Fruit fly (Drosophila melanogaster) whole organism, prepupa: ENCODE data around the gene CG4455.

Experiments used
- Blimp-1 ChIP-seq: fragments of 200-800 bp; sonication (Bioruptor generic); optimal IDR thresholded peaks from 3 replicates; lab custom pipeline; 2017; ENCODE audit warnings: missing biosample characterization, missing genetic modification characterization, mild to moderate bottlenecking, moderate library complexity, missing genetic modification reagents
- CG10631 ChIP-seq: fragments of 200-800 bp; sonication (Bioruptor generic); optimal IDR thresholded peaks from 2 replicates; lab custom pipeline; 2016; ENCODE audit warnings: missing biosample characterization, missing genetic modification characterization
- CG11902 ChIP-seq: fragments of 200-800 bp; sonication (Bioruptor generic); optimal IDR thresholded peaks from 3 replicates; lab custom pipeline; 2016; ENCODE audit warnings: missing biosample characterization, missing genetic modification characterization
- CG15336 ChIP-seq: fragments of 200-800 bp; sonication (Bioruptor generic); IDR thresholded peaks from 2 replicates; pipeline ENCODE4 v1.3.6; 2022; ENCODE audit warnings: missing biosample characterization, missing genetic modification characterization
- CG1621 ChIP-seq: fragments of 200-800 bp; sonication (Bioruptor generic); optimal IDR thresholded peaks from 3 replicates; lab custom pipeline; 2018; ENCODE audit warnings: missing biosample characterization, mild to moderate bottlenecking, missing genetic modification characterization
- CG31627 ChIP-seq: fragments of 200-800 bp; sonication (Bioruptor generic); optimal IDR thresholded peaks from 3 replicates; lab custom pipeline; 2016; ENCODE audit warnings: missing biosample characterization, missing genetic modification characterization
- CG4318 ChIP-seq: fragments of 200-800 bp; sonication (Bioruptor generic); optimal IDR thresholded peaks from 3 replicates; lab custom pipeline; 2017; ENCODE audit warnings: missing biosample characterization, mild to moderate bottlenecking, missing genetic modification characterization
- CG6792 ChIP-seq: fragments of 200-800 bp; sonication (Bioruptor generic); optimal IDR thresholded peaks from 3 replicates; lab custom pipeline; 2016; ENCODE audit warnings: missing biosample characterization, missing genetic modification characterization
- CG6808 ChIP-seq: fragments of 200-800 bp; sonication (Bioruptor generic); optimal IDR thresholded peaks from 3 replicates; lab custom pipeline; 2017; ENCODE audit warnings: missing biosample characterization, missing genetic modification characterization, mild to moderate bottlenecking, moderate library complexity, missing genetic modification reagents
- CG6854 ChIP-seq: fragments of 200-800 bp; sonication (Bioruptor generic); optimal IDR thresholded peaks from 2 replicates; lab custom pipeline; 2017; ENCODE audit warnings: missing biosample characterization, mild to moderate bottlenecking, missing genetic modification characterization
- CG8319 ChIP-seq: fragments of 200-800 bp; sonication (Bioruptor generic); optimal IDR thresholded peaks from 3 replicates; lab custom pipeline; 2016; ENCODE audit warnings: missing biosample characterization, missing genetic modification characterization
- CG8632 ChIP-seq: fragments of 200-800 bp; sonication (Bioruptor generic); optimal IDR thresholded peaks from 3 replicates; lab custom pipeline; 2016; ENCODE audit warnings: missing biosample characterization, missing genetic modification characterization
- CG9139 ChIP-seq: fragments of 200-800 bp; sonication (Bioruptor generic); optimal IDR thresholded peaks from 3 replicates; lab custom pipeline; 2017; ENCODE audit warnings: missing biosample characterization, mild to moderate bottlenecking, missing genetic modification characterization
- Eip93F ChIP-seq: fragments of 200-800 bp; sonication (Bioruptor generic); optimal IDR thresholded peaks from 2 replicates; lab custom pipeline; 2016; ENCODE audit warnings: missing biosample characterization, mild to moderate bottlenecking, missing genetic modification characterization
- Ets21C ChIP-seq: fragments of 200-800 bp; sonication (Bioruptor generic); optimal IDR thresholded peaks from 3 replicates; lab custom pipeline; 2016; ENCODE audit warnings: missing biosample characterization, missing genetic modification characterization
- Ets96B ChIP-seq: fragments of 200-800 bp; optimal IDR thresholded peaks from 2 replicates; lab custom pipeline; 2019; ENCODE audit warnings: missing biosample characterization, mild to moderate bottlenecking, missing genetic modification characterization, moderate library complexity
- Hr38 ChIP-seq: sonication (Bioruptor generic); optimal IDR thresholded peaks from 2 replicates; lab custom pipeline; 2016; ENCODE audit warnings: missing biosample characterization, missing genetic modification characterization
- Hr4 ChIP-seq: fragments of 200-800 bp; sonication (Bioruptor generic); optimal IDR thresholded peaks from 3 replicates; lab custom pipeline; 2016; ENCODE audit warnings: missing biosample characterization, missing genetic modification characterization
- OdsH ChIP-seq: fragments of 200-800 bp; sonication (Bioruptor generic); optimal IDR thresholded peaks from 3 replicates; lab custom pipeline; 2016; ENCODE audit warnings: missing biosample characterization, missing genetic modification characterization
- Smox ChIP-seq: fragments of 200-800 bp; sonication (Bioruptor generic); optimal IDR thresholded peaks from 3 replicates; lab custom pipeline; 2016; ENCODE audit warnings: missing biosample characterization, missing genetic modification characterization
- Sox102F ChIP-seq: fragments of 200-800 bp; sonication (Bioruptor generic); optimal IDR thresholded peaks from 2 replicates; lab custom pipeline; 2016; ENCODE audit warnings: missing biosample characterization, mild to moderate bottlenecking, missing genetic modification characterization
- Sox15 ChIP-seq: fragments of 200-800 bp; sonication (Bioruptor generic); optimal IDR thresholded peaks from 3 replicates; lab custom pipeline; 2016; ENCODE audit warnings: missing biosample characterization, missing genetic modification characterization
- acj6 ChIP-seq: fragments of 200-800 bp; sonication (Bioruptor generic); optimal IDR thresholded peaks from 3 replicates; lab custom pipeline; 2016; ENCODE audit warnings: missing biosample characterization, missing genetic modification characterization
- dac ChIP-seq: fragments of 200-800 bp; sonication (Bioruptor generic); optimal IDR thresholded peaks from 2 replicates; lab custom pipeline; 2017; ENCODE audit warnings: missing biosample characterization, mild to moderate bottlenecking, missing genetic modification characterization
- dsx ChIP-seq: fragments of 200-800 bp; optimal IDR thresholded peaks from 3 replicates; lab custom pipeline; 2019; ENCODE audit warnings: missing biosample characterization, mild to moderate bottlenecking, missing genetic modification characterization, moderate library complexity; ENCODE audit not compliant: poor library complexity, severe bottlenecking
- fd85E ChIP-seq: fragments of 200-800 bp; sonication (Bioruptor generic); optimal IDR thresholded peaks from 3 replicates; lab custom pipeline; 2016; ENCODE audit warnings: missing biosample characterization, missing genetic modification characterization
- fkh ChIP-seq: fragments of 200-800 bp; sonication (Bioruptor generic); optimal IDR thresholded peaks from 3 replicates; lab custom pipeline; 2017; ENCODE audit warnings: missing biosample characterization, mild to moderate bottlenecking, missing genetic modification characterization, moderate library complexity
- lz ChIP-seq: fragments of 200-800 bp; sonication (Bioruptor generic); optimal IDR thresholded peaks from 3 replicates; lab custom pipeline; 2016; ENCODE audit warnings: missing biosample characterization, missing genetic modification characterization
- pdm3 ChIP-seq: fragments of 200-800 bp; sonication (Bioruptor generic); optimal IDR thresholded peaks from 3 replicates; lab custom pipeline; 2016; ENCODE audit warnings: missing biosample characterization, missing genetic modification characterization
- ss ChIP-seq, 2 experiments: fragments of 200-800 bp; sonication (Bioruptor generic); optimal IDR thresholded peaks; 2 replicates in 1 of 2; 3 replicates in 1 of 2; lab custom pipeline; 2017 to 2018; ENCODE audit warnings: mild to moderate bottlenecking in 2 of 2, missing biosample characterization in 2 of 2, missing genetic modification characterization in 2 of 2, moderate library complexity in 1 of 2
- svp ChIP-seq: fragments of 200-800 bp; sonication (Bioruptor generic); peaks from one replicate; lab custom pipeline; 2016; ENCODE audit warnings: missing biosample characterization, missing genetic modification characterization
- vri ChIP-seq: fragments of 200-800 bp; sonication (Bioruptor generic); optimal IDR thresholded peaks from 3 replicates; lab custom pipeline; 2016; ENCODE audit warnings: missing biosample characterization, mild to moderate bottlenecking, missing genetic modification characterization

Gene CG4455

dm6 chr2L:16350742-16351568 is 1.8 kb upstream of the CG4455 start (continued):
- TF ChIP-seq Hr4 (GFP tag; lab: Kevin White, UChicago) (peak; percentile 99), Sox102F (GFP tag; lab: Kevin White, UChicago) (peak; percentile 99), dsx (GFP tag; lab: Kevin White, UChicago) (peak; percentile 99), CG8319 (peak; percentile 98), CG6808 (peak; percentile 99), ss (GFP tag; optimal IDR thresholded peaks at IDR 0.05; lab: Kevin White, UChicago) (peak; percentile 99), pdm3 (GFP tag; lab: Kevin White, UChicago) (peak; percentile 99), CG31627 (GFP tag; lab: Kevin White, UChicago) (peak; percentile 99), acj6 (peak; percentile 99), CG9139 (GFP tag; lab: Kevin White, UChicago) (peak; percentile 98), CG10631 (GFP tag; lab: Kevin White, UChicago) (peak; percentile 99), Smox (peak; percentile 99), vri (GFP tag; lab: Kevin White, UChicago) (peak; percentile 98), CG11902 (GFP tag; lab: Kevin White, UChicago) (peak; percentile 97), fd85E (GFP tag; lab: Kevin White, UChicago) (peak; percentile 96), dac (GFP tag; lab: Kevin White, UChicago) (peak; percentile 98), CG6854 (GFP tag; lab: Kevin White, UChicago) (peak; percentile 98), Blimp-1 (GFP tag; lab: Kevin White, UChicago) (peak; percentile 96), Hr38 (GFP tag; lab: Kevin White, UChicago) (peak; percentile 86), CG8632 (GFP tag; lab: Kevin White, UChicago) (peak; percentile 99)
- TF ChIP-seq, all 60 proteins: peak for 60

- TF ChIP-seq lz (GFP tag; lab: Kevin White, UChicago) (no peak), fkh (GFP tag; lab: Kevin White, UChicago) (no peak), Blimp-1 (GFP tag; lab: Kevin White, UChicago) (no peak), CG15336 (no peak), fd85E (GFP tag; lab: Kevin White, UChicago) (no peak), OdsH (no peak), Eip93F (GFP tag; lab: Kevin White, UChicago) (no peak), vri (GFP tag; lab: Kevin White, UChicago) (no peak), Ets21C (GFP tag; lab: Kevin White, UChicago) (no peak), CG8632 (GFP tag; lab: Kevin White, UChicago) (no peak), CG1621 (tag; lab: Kevin White, UChicago) (no peak), CG6792 (GFP tag; lab: Kevin White, UChicago) (no peak), Sox15 (GFP tag; lab: Kevin White, UChicago) (no peak), Smox (no peak)
Measured at dm6 chr2L:16351805-16352584, 739 bp upstream of the CG4455 start.

dm6 chr2L:16353765-16354164 is 1.0 kb downstream of the CG4455 start:
- TF ChIP-seq lz (GFP tag; lab: Kevin White, UChicago) = no peak
- no peak for TF ChIP-seq CG4318
- no peak for TF ChIP-seq acj6
- no peak for TF ChIP-seq vri (GFP tag; lab: Kevin White, UChicago)
- peak; percentile 10 to 24 for TF ChIP-seq ss (GFP tag; optimal IDR thresholded peaks at IDR 0.05; lab: Kevin White, UChicago)
- no peak for TF ChIP-seq OdsH
- no peak for TF ChIP-seq Hr4 (GFP tag; lab: Kevin White, UChicago)
- TF ChIP-seq CG6808 = peak; percentile 3
- no peak for TF ChIP-seq Ets96B (tag; lab: Kevin White, UChicago)
- peak; percentile 53 for TF ChIP-seq svp (GFP tag; lab: Kevin White, UChicago)
